Worm (Caenorhabditis elegans) whole organism, L4 larva: ENCODE measurements around the gene srw-98.

Source experiments
- D1046.2 ChIP-seq: fragments of 200-800 bp; sonication (Bioruptor generic); IDR thresholded peaks from 2 replicates; pipeline ENCODE4 v1.3.6; 2022; ENCODE audit warnings: missing genetic modification characterization, missing compliant biosample characterization
- F37D6.2 ChIP-seq: sonication (generic microtip); optimal IDR thresholded peaks from 2 replicates; lab custom pipeline; 2016; ENCODE audit warnings: mild to moderate bottlenecking, missing genetic modification characterization, missing compliant biosample characterization
- F44E2.7 ChIP-seq: fragments of 200-800 bp; sonication (Bioruptor generic); IDR thresholded peaks from 2 replicates; pipeline ENCODE4 v2.1.2; 2022; ENCODE audit warnings: missing genetic modification characterization, missing compliant biosample characterization
- T26A8.4 ChIP-seq: fragments of 200-800 bp; sonication (Bioruptor generic); IDR thresholded peaks from 2 replicates; pipeline ENCODE4 v1.3.6; 2022; ENCODE audit warnings: missing genetic modification characterization, missing compliant biosample characterization
- Y5F2A.4 ChIP-seq: fragments of 200-800 bp; sonication (Bioruptor generic); optimal IDR thresholded peaks from 2 replicates; lab custom pipeline; 2018; ENCODE audit warnings: mild to moderate bottlenecking, missing genetic modification characterization, missing compliant biosample characterization
- ZK337.2 ChIP-seq: fragments of 200-800 bp; sonication (Bioruptor generic); IDR thresholded peaks from 2 replicates; pipeline ENCODE4 v1.3.6; 2022; ENCODE audit warnings: missing genetic modification reagents, missing genetic modification characterization, missing compliant biosample characterization
- aha-1 ChIP-seq: fragments of 150-350 bp; peaks from one replicate; lab custom pipeline; 2014; ENCODE audit warnings: missing biosample characterization, missing genetic modification characterization
- aly-2 ChIP-seq: sonication (generic microtip); optimal IDR thresholded peaks from 2 replicates; lab custom pipeline; 2018; ENCODE audit warnings: missing biosample characterization, missing genetic modification characterization
- attf-4 ChIP-seq: sonication (generic microtip); optimal IDR thresholded peaks from 3 replicates; lab custom pipeline; 2017; ENCODE audit warnings: missing biosample characterization, missing genetic modification characterization
- ceh-28 ChIP-seq: fragments of 150-350 bp; optimal IDR thresholded peaks from 2 replicates; lab custom pipeline; 2014; ENCODE audit warnings: missing biosample characterization, missing genetic modification reagents, missing genetic modification characterization
- ceh-32 ChIP-seq: sonication (generic microtip); optimal IDR thresholded peaks from 2 replicates; lab custom pipeline; 2016; ENCODE audit warnings: mild to moderate bottlenecking, missing genetic modification characterization, missing compliant biosample characterization; ENCODE audit not compliant: poor library complexity
- ceh-44 ChIP-seq: fragments of 200-800 bp; sonication (Bioruptor generic); IDR thresholded peaks from 2 replicates; pipeline ENCODE4 v1.3.6; 2022; ENCODE audit warnings: missing genetic modification reagents, missing genetic modification characterization, missing compliant biosample characterization
- ces-1 ChIP-seq: fragments of 150-350 bp; sonication (generic microtip); optimal IDR thresholded peaks from 4 replicates; lab custom pipeline; 2014; ENCODE audit warnings: missing biosample characterization, missing genetic modification reagents, missing genetic modification characterization
- daf-12 ChIP-seq: fragments of 150-350 bp; optimal IDR thresholded peaks from 2 replicates; lab custom pipeline; 2014; ENCODE audit warnings: missing biosample characterization, missing genetic modification reagents, missing genetic modification characterization
- daf-16 ChIP-seq, 3 experiments: sonication (generic microtip); optimal IDR thresholded peaks; 2 replicates each; lab custom pipeline; 2016 to 2017; ENCODE audit warnings: missing genetic modification characterization in 3 of 3, missing genetic modification reagents in 3 of 3, mild to moderate bottlenecking in 2 of 3, missing compliant biosample characterization in 2 of 3, missing biosample characterization in 1 of 3, moderate library complexity in 1 of 3
- dmd-8 ChIP-seq: fragments of 200-800 bp; sonication (Bioruptor generic); IDR thresholded peaks from 2 replicates; pipeline ENCODE4 v1.3.6; 2022; ENCODE audit warnings: missing genetic modification characterization, missing compliant biosample characterization
- hlh-11 ChIP-seq: fragments of 200-800 bp; sonication (Bioruptor generic); optimal IDR thresholded peaks from 2 replicates; lab custom pipeline; 2018; ENCODE audit warnings: mild to moderate bottlenecking, missing genetic modification characterization, missing compliant biosample characterization
- hmg-1.1 ChIP-seq: fragments of 200-800 bp; sonication (Bioruptor generic); IDR thresholded peaks from 2 replicates; pipeline ENCODE4 v1.3.6; 2022; ENCODE audit warnings: missing genetic modification reagents, missing genetic modification characterization, missing compliant biosample characterization
- lin-1 ChIP-seq: fragments of 200-800 bp; sonication (Bioruptor generic); IDR thresholded peaks from 2 replicates; pipeline ENCODE4 v1.3.6; 2022; ENCODE audit warnings: missing genetic modification reagents, missing genetic modification characterization, missing compliant biosample characterization
- lin-15B ChIP-seq: fragments of 150-350 bp; sonication (generic microtip); optimal IDR thresholded peaks from 3 replicates; lab custom pipeline; 2014; ENCODE audit warnings: missing biosample characterization, missing genetic modification characterization
- mxl-2 ChIP-seq: fragments of 200-800 bp; sonication (Bioruptor generic); conservative IDR thresholded peaks from 2 replicates; pipeline ENCODE4 v1.3.6; 2022; ENCODE audit warnings: missing genetic modification reagents, missing genetic modification characterization, missing compliant biosample characterization
- mxl-3 ChIP-seq: fragments of 200-800 bp; sonication (Bioruptor generic); optimal IDR thresholded peaks from 2 replicates; lab custom pipeline; 2018; ENCODE audit warnings: mild to moderate bottlenecking, missing genetic modification characterization, missing compliant biosample characterization
- nhr-11 ChIP-seq: fragments of 150-350 bp; optimal IDR thresholded peaks from 2 replicates; lab custom pipeline; 2014; ENCODE audit warnings: missing biosample characterization, missing genetic modification characterization
- nhr-111 ChIP-seq: fragments of 200-800 bp; sonication (Bioruptor generic); optimal IDR thresholded peaks from 2 replicates; lab custom pipeline; 2018; ENCODE audit warnings: mild to moderate bottlenecking, missing genetic modification characterization, missing compliant biosample characterization
- nhr-237 ChIP-seq: sonication (generic microtip); optimal IDR thresholded peaks from 2 replicates; lab custom pipeline; 2017; ENCODE audit warnings: missing biosample characterization, missing genetic modification characterization
- nhr-25 ChIP-seq: sonication (generic microtip); optimal IDR thresholded peaks from 2 replicates; lab custom pipeline; 2017; ENCODE audit warnings: missing genetic modification characterization, mild to moderate bottlenecking, missing compliant biosample characterization, antibody characterized with exemption, moderate library complexity, borderline replicate concordance; ENCODE audit not compliant: insufficient read depth
- nhr-48 ChIP-seq: sonication (generic microtip); optimal IDR thresholded peaks from 2 replicates; lab custom pipeline; 2016; ENCODE audit warnings: mild to moderate bottlenecking, missing genetic modification characterization, missing compliant biosample characterization
- saeg-2 ChIP-seq: fragments of 200-800 bp; sonication (Bioruptor generic); IDR thresholded peaks from 2 replicates; pipeline ENCODE4 v1.3.6; 2022; ENCODE audit warnings: missing genetic modification reagents, missing genetic modification characterization, missing compliant biosample characterization
- skn-1 ChIP-seq: fragments of 150-350 bp; optimal IDR thresholded peaks from 2 replicates; lab custom pipeline; 2014; ENCODE audit warnings: missing biosample characterization, missing genetic modification characterization
- spr-1 ChIP-seq: sonication (generic microtip); optimal IDR thresholded peaks from 2 replicates; lab custom pipeline; 2016; ENCODE audit warnings: mild to moderate bottlenecking, missing genetic modification characterization, missing compliant biosample characterization
- spr-3 ChIP-seq: fragments of 200-800 bp; sonication (Bioruptor generic); optimal IDR thresholded peaks from 2 replicates; lab custom pipeline; 2018; ENCODE audit warnings: mild to moderate bottlenecking, missing genetic modification characterization, missing compliant biosample characterization
- tag-97 ChIP-seq: fragments of 200-800 bp; sonication (Bioruptor generic); IDR thresholded peaks from 2 replicates; pipeline ENCODE4 v1.3.6; 2022; ENCODE audit warnings: missing genetic modification characterization, missing compliant biosample characterization
- zag-1 ChIP-seq: fragments of 150-350 bp; optimal IDR thresholded peaks from 2 replicates; lab custom pipeline; 2014; ENCODE audit warnings: missing biosample characterization, missing genetic modification characterization
- zfp-2 ChIP-seq: sonication (generic microtip); optimal IDR thresholded peaks from 2 replicates; lab custom pipeline; 2016; ENCODE audit warnings: mild to moderate bottlenecking, missing genetic modification characterization, missing compliant biosample characterization
- zip-11 ChIP-seq: fragments of 200-800 bp; sonication (Bioruptor generic); IDR thresholded peaks from 2 replicates; pipeline ENCODE4 v1.3.6; 2022; ENCODE audit warnings: missing genetic modification characterization, missing compliant biosample characterization
- ztf-11 ChIP-seq: fragments of 150-350 bp; optimal IDR thresholded peaks from 2 replicates; lab custom pipeline; 2014; ENCODE audit warnings: missing biosample characterization, missing genetic modification characterization

Gene srw-98

ce11 chrV:1664921-1665320 lies 13.2 kb downstream of the srw-98 start, which contains the start of gene K04F1.9:
Gene K04F1.9, plus strand, starts transcription at chrV:1665221.
- no peak for TF ChIP-seq ceh-44 (GFP tag; lab: Robert Waterston, UW)
- no peak for TF ChIP-seq aha-1 (tag; lab: Kevin White, UChicago)
- no peak for TF ChIP-seq hlh-11 (tag; lab: Kevin White, UChicago)
- no peak for TF ChIP-seq zfp-2 (tag; lab: Kevin White, UChicago)
- TF ChIP-seq mxl-3 (GFP tag; lab: Kevin White, UChicago), result no peak
- TF ChIP-seq F44E2.7 (GFP tag; lab: Robert Waterston, UW), result no peak
- no peak for TF ChIP-seq saeg-2 (GFP tag; lab: Robert Waterston, UW)
- TF ChIP-seq tag-97 (GFP tag; lab: Robert Waterston, UW), result no peak
- TF ChIP-seq attf-4 (tag; lab: Kevin White, UChicago), result no peak
- no peak for TF ChIP-seq ceh-28
- TF ChIP-seq nhr-111, result no peak
- no peak for TF ChIP-seq nhr-48
- no peak for TF ChIP-seq ces-1 (GFP tag; lab: Kevin White, UChicago)
- TF ChIP-seq D1046.2 (GFP tag; lab: Robert Waterston, UW), result no peak
- TF ChIP-seq nhr-25 (tag; lab: Kevin White, UChicago), result no peak
- TF ChIP-seq, all 104 proteins: peak for 0

- TF ChIP-seq nhr-111 (no peak), nhr-48 (no peak), mxl-2 (GFP tag; lab: Robert Waterston, UW) (no peak), zag-1 (no peak), ZK337.2 (GFP tag; lab: Robert Waterston, UW) (no peak), T26A8.4 (GFP tag; lab: Robert Waterston, UW) (no peak)
Measured at ce11 chrV:1662270-1662669, 15.9 kb downstream of the srw-98 start, which contains the start of gene irld-40. Gene irld-40, plus strand, starts transcription at chrV:1662570.

- TF ChIP-seq daf-12 (tag; lab: Kevin White, UChicago) (no peak), lin-15B (no peak), zip-11 (no peak), Y5F2A.4 (GFP tag; lab: Kevin White, UChicago) (no peak), F37D6.2 (tag; lab: Kevin White, UChicago) (no peak), skn-1 (tag; lab: Kevin White, UChicago) (no peak), ztf-11 (tag; lab: Kevin White, UChicago) (no peak)
Measured at ce11 chrV:1654845-1655244, 23.3 kb downstream of the srw-98 start, which contains the start of gene irld-11. Gene irld-11, plus strand, starts transcription at chrV:1655145.

ce11 chrV:1651045-1651444 lies 27.1 kb downstream of the srw-98 start, which contains the start of gene irld-44:
Gene irld-44, plus strand, starts transcription at chrV:1651345.
- TF ChIP-seq hmg-1.1 (GFP tag; lab: Robert Waterston, UW) (no peak), attf-4 (tag; lab: Kevin White, UChicago) (no peak), nhr-237 (tag; lab: Kevin White, UChicago) (no peak), ceh-32 (no peak), aly-2 (tag; lab: Kevin White, UChicago) (no peak), daf-16 (GFP tag; optimal IDR thresholded peaks at IDR 0.05; lab: Kevin White, UChicago) (no peak), daf-16 (tag; optimal IDR thresholded peaks at IDR 0.05; lab: Kevin White, UChicago) (no peak), spr-3 (GFP tag; lab: Kevin White, UChicago) (no peak), nhr-11 (tag; lab: Kevin White, UChicago) (no peak), spr-1 (tag; lab: Kevin White, UChicago) (no peak), F37D6.2 (tag; lab: Kevin White, UChicago) (no peak), lin-1 (GFP tag; lab: Robert Waterston, UW) (no peak), dmd-8 (GFP tag; lab: Robert Waterston, UW) (no peak)
